Fruit fly (Drosophila melanogaster) whole organism, pupa: Measurements from ENCODE around the gene NFAT.

ENCODE experiments used
- CG13204 ChIP-seq: fragments of 200-800 bp; sonication (Bioruptor generic); optimal IDR thresholded peaks from 2 replicates; lab custom pipeline; 2018; ENCODE audit warnings: missing biosample characterization, mild to moderate bottlenecking, missing genetic modification characterization, moderate library complexity
- CG15710 ChIP-seq: fragments of 200-800 bp; sonication (Bioruptor generic); optimal IDR thresholded peaks from 2 replicates; lab custom pipeline; 2018; ENCODE audit warnings: missing biosample characterization, mild to moderate bottlenecking, missing genetic modification characterization, moderate library complexity
- Pif1A ChIP-seq: fragments of 200-800 bp; sonication (Bioruptor generic); optimal IDR thresholded peaks from 3 replicates; lab custom pipeline; 2016; ENCODE audit warnings: missing biosample characterization, missing genetic modification characterization

- TF ChIP-seq CG13204 (GFP tag; lab: Kevin White, UChicago) (no peak), CG15710 (no peak), Pif1A (GFP tag; lab: Kevin White, UChicago) (no peak)
Measured at dm6 chrX:13646175-13646574, 21.6 kb downstream of the NFAT start.
